Worm (Caenorhabditis elegans) whole organism, young adult: ENCODE measurements around the gene C25H3.17.

ENCODE experiments used
- B0336.3 ChIP-seq: fragments of 200-800 bp; sonication (Bioruptor generic); IDR thresholded peaks from 2 replicates; pipeline ENCODE4 v1.3.6; 2022; ENCODE audit warnings: missing genetic modification characterization, missing compliant biosample characterization
- C06A6.2 ChIP-seq: fragments of 200-800 bp; sonication (Bioruptor generic); conservative IDR thresholded peaks from 2 replicates; pipeline ENCODE4 v1.3.6; 2022; ENCODE audit warnings: missing genetic modification characterization, missing compliant biosample characterization
- C17E4.6 ChIP-seq: fragments of 200-800 bp; sonication (Bioruptor generic); IDR thresholded peaks from 2 replicates; pipeline ENCODE4 v1.3.6; 2022; ENCODE audit warnings: missing genetic modification reagents, missing genetic modification characterization, missing compliant biosample characterization
- D2030.7 ChIP-seq: fragments of 200-800 bp; sonication (Bioruptor generic); IDR thresholded peaks from 2 replicates; pipeline ENCODE4 v1.3.6; 2022; ENCODE audit warnings: missing genetic modification reagents, missing genetic modification characterization, missing compliant biosample characterization
- F22D6.2 ChIP-seq: sonication (generic microtip); optimal IDR thresholded peaks from 2 replicates; lab custom pipeline; 2016; ENCODE audit warnings: mild to moderate bottlenecking, missing genetic modification characterization, missing compliant biosample characterization
- F23B12.7 ChIP-seq: sonication (generic microtip); optimal IDR thresholded peaks from 2 replicates; lab custom pipeline; 2017; ENCODE audit warnings: missing genetic modification characterization, mild to moderate bottlenecking, missing compliant biosample characterization, antibody characterized with exemption, moderate library complexity; ENCODE audit not compliant: insufficient read depth
- F52B5.7 ChIP-seq: sonication (generic microtip); optimal IDR thresholded peaks from 2 replicates; lab custom pipeline; 2016; ENCODE audit warnings: mild to moderate bottlenecking, missing genetic modification characterization, missing compliant biosample characterization
- F57C9.4 ChIP-seq: sonication (generic microtip); optimal IDR thresholded peaks from 2 replicates; lab custom pipeline; 2017; ENCODE audit warnings: mild to moderate bottlenecking, missing genetic modification characterization, missing compliant biosample characterization
- T07F8.4 ChIP-seq: sonication (generic microtip); optimal IDR thresholded peaks from 2 replicates; lab custom pipeline; 2016; ENCODE audit warnings: mild to moderate bottlenecking, missing genetic modification characterization, moderate library complexity, missing compliant biosample characterization
- Y53F4B.3 ChIP-seq: fragments of 200-800 bp; sonication (Bioruptor generic); IDR thresholded peaks from 2 replicates; pipeline ENCODE4 v1.3.6; 2022; ENCODE audit warnings: missing genetic modification reagents, missing genetic modification characterization, missing compliant biosample characterization
- Y53G8AR.9 ChIP-seq: fragments of 200-800 bp; sonication (Bioruptor generic); conservative IDR thresholded peaks from 2 replicates; pipeline ENCODE4 v1.3.6; 2022; ENCODE audit warnings: missing genetic modification reagents, missing genetic modification characterization, missing compliant biosample characterization
- ama-1 ChIP-seq, 3 experiments: fragments of 150-350 bp in 1 of 3; sonication (generic microtip) in 2 of 3; optimal IDR thresholded peaks; 2 replicates each; lab custom pipeline; 2014 to 2018; ENCODE audit warnings: missing biosample characterization in 2 of 3, missing genetic modification characterization in 2 of 3, missing genetic modification reagents in 2 of 3
- aptf-2 ChIP-seq: fragments of 200-800 bp; sonication (Bioruptor generic); conservative IDR thresholded peaks from 2 replicates; pipeline ENCODE4 v1.3.6; 2022; ENCODE audit warnings: missing genetic modification reagents, missing genetic modification characterization, missing compliant biosample characterization
- aptf-3 ChIP-seq: fragments of 200-800 bp; sonication (Bioruptor generic); IDR thresholded peaks from 2 replicates; pipeline ENCODE4 v1.3.6; 2022; ENCODE audit warnings: missing genetic modification characterization, missing compliant biosample characterization
- athp-1 ChIP-seq: sonication (generic microtip); optimal IDR thresholded peaks from 2 replicates; lab custom pipeline; 2017; ENCODE audit warnings: mild to moderate bottlenecking, missing genetic modification characterization, missing compliant biosample characterization
- bed-1 ChIP-seq: fragments of 200-800 bp; sonication (Bioruptor generic); IDR thresholded peaks from 2 replicates; pipeline ENCODE4 v1.3.6; 2022; ENCODE audit warnings: missing genetic modification reagents, missing genetic modification characterization, missing compliant biosample characterization
- cebp-1 ChIP-seq, 2 experiments: fragments of 200-800 bp in 1 of 2; sonication (Bioruptor generic) in 1 of 2; sonication (generic microtip) in 1 of 2; IDR thresholded peaks in 1 of 2; optimal IDR thresholded peaks in 1 of 2; 2 replicates each; pipeline versions ENCODE4 v1.3.6 to Lab custom; 2017 to 2022; ENCODE audit warnings: missing compliant biosample characterization in 2 of 2, missing genetic modification characterization in 2 of 2, mild to moderate bottlenecking in 1 of 2, missing genetic modification reagents in 1 of 2, moderate library complexity in 1 of 2
- cebp-2 ChIP-seq: fragments of 200-800 bp; sonication (Bioruptor generic); IDR thresholded peaks from 2 replicates; pipeline ENCODE4 v1.3.6; 2022; ENCODE audit warnings: missing genetic modification characterization, missing compliant biosample characterization
- ceh-79 ChIP-seq: sonication (generic microtip); optimal IDR thresholded peaks from 2 replicates; lab custom pipeline; 2017; ENCODE audit warnings: mild to moderate bottlenecking, missing genetic modification characterization, missing compliant biosample characterization
- egl-18 ChIP-seq: fragments of 200-800 bp; sonication (Bioruptor generic); IDR thresholded peaks from 2 replicates; pipeline ENCODE4 v1.3.6; 2022; ENCODE audit warnings: missing genetic modification reagents, missing genetic modification characterization, missing compliant biosample characterization
- hlh-12 ChIP-seq: sonication (generic microtip); optimal IDR thresholded peaks from 2 replicates; lab custom pipeline; 2016; ENCODE audit warnings: missing genetic modification characterization, missing compliant biosample characterization
- lag-1 ChIP-seq: fragments of 200-800 bp; sonication (Bioruptor generic); IDR thresholded peaks from 2 replicates; pipeline ENCODE4 v1.3.6; 2022; ENCODE audit warnings: missing genetic modification reagents, missing genetic modification characterization, missing compliant biosample characterization
- let-526 ChIP-seq: fragments of 200-800 bp; sonication (Bioruptor generic); IDR thresholded peaks from 2 replicates; pipeline ENCODE4 v1.3.6; 2022; ENCODE audit warnings: missing genetic modification reagents, missing genetic modification characterization, missing compliant biosample characterization
- lin-40 ChIP-seq: sonication (generic microtip); optimal IDR thresholded peaks from 2 replicates; lab custom pipeline; 2016; ENCODE audit warnings: missing genetic modification characterization, mild to moderate bottlenecking, missing compliant biosample characterization, missing genotype, missing genetic modification reagents
- lin-54 ChIP-seq: fragments of 200-800 bp; sonication (Bioruptor generic); optimal IDR thresholded peaks from 2 replicates; lab custom pipeline; 2018; ENCODE audit warnings: mild to moderate bottlenecking, missing genetic modification characterization, missing compliant biosample characterization
- lsy-27 ChIP-seq: sonication (generic microtip); optimal IDR thresholded peaks from 2 replicates; lab custom pipeline; 2017; ENCODE audit warnings: missing genetic modification characterization, mild to moderate bottlenecking, missing compliant biosample characterization, antibody characterized with exemption, missing genotype, borderline replicate concordance; ENCODE audit not compliant: insufficient read depth
- madf-3 ChIP-seq: fragments of 200-800 bp; sonication (Bioruptor generic); IDR thresholded peaks from 2 replicates; pipeline ENCODE4 v1.3.6; 2022; ENCODE audit warnings: missing genetic modification reagents, missing genetic modification characterization, missing compliant biosample characterization
- madf-6 ChIP-seq: fragments of 200-800 bp; sonication (Bioruptor generic); IDR thresholded peaks from 2 replicates; pipeline ENCODE4 v1.3.6; 2022; ENCODE audit warnings: missing genetic modification reagents, missing genetic modification characterization, missing compliant biosample characterization
- mcd-1 ChIP-seq: fragments of 200-800 bp; sonication (Bioruptor generic); IDR thresholded peaks from 2 replicates; pipeline ENCODE4 v1.3.6; 2022; ENCODE audit warnings: missing genetic modification reagents, missing genetic modification characterization, missing compliant biosample characterization
- nfyb-1 ChIP-seq: fragments of 200-800 bp; sonication (Bioruptor generic); IDR thresholded peaks from 2 replicates; pipeline ENCODE4 v1.3.6; 2022; ENCODE audit warnings: missing genetic modification reagents, missing genetic modification characterization, missing compliant biosample characterization
- nhr-120 ChIP-seq: fragments of 200-800 bp; sonication (Bioruptor generic); IDR thresholded peaks from 2 replicates; pipeline ENCODE4 v1.3.6; 2022; ENCODE audit warnings: missing genetic modification characterization, missing compliant biosample characterization
- nhr-90 ChIP-seq: sonication (generic microtip); optimal IDR thresholded peaks from 2 replicates; lab custom pipeline; 2016; ENCODE audit warnings: missing genotype, mild to moderate bottlenecking, missing genetic modification characterization, missing compliant biosample characterization
- pbrm-1 ChIP-seq: fragments of 200-800 bp; sonication (Bioruptor generic); IDR thresholded peaks from 2 replicates; pipeline ENCODE4 v1.3.6; 2022; ENCODE audit warnings: missing genetic modification reagents, missing genetic modification characterization, missing compliant biosample characterization
- pha-4 ChIP-seq: fragments of 150-350 bp; sonication (generic microtip); optimal IDR thresholded peaks from 2 replicates; lab custom pipeline; 2014; ENCODE audit warnings: missing biosample characterization, missing genetic modification reagents, missing genetic modification characterization
- rcor-1 ChIP-seq: fragments of 200-800 bp; sonication (Bioruptor generic); IDR thresholded peaks from 2 replicates; pipeline ENCODE4 v1.3.6; 2022; ENCODE audit warnings: missing genetic modification reagents, missing genetic modification characterization, missing compliant biosample characterization
- sdz-38 ChIP-seq: sonication (generic microtip); optimal IDR thresholded peaks from 2 replicates; lab custom pipeline; 2016; ENCODE audit warnings: missing genotype, missing genetic modification characterization, missing compliant biosample characterization
- sea-2 ChIP-seq: fragments of 200-800 bp; sonication (Bioruptor generic); IDR thresholded peaks from 2 replicates; pipeline ENCODE4 v1.3.6; 2022; ENCODE audit warnings: missing genetic modification characterization, missing compliant biosample characterization
- tlf-1 ChIP-seq: fragments of 200-800 bp; sonication (Bioruptor generic); optimal IDR thresholded peaks from 2 replicates; lab custom pipeline; 2018; ENCODE audit warnings: mild to moderate bottlenecking, missing genetic modification characterization, missing compliant biosample characterization
- unc-130 ChIP-seq: sonication (generic microtip); optimal IDR thresholded peaks from 2 replicates; lab custom pipeline; 2016; ENCODE audit warnings: missing genetic modification reagents, missing genetic modification characterization, missing compliant biosample characterization
- xnd-1 ChIP-seq: sonication (generic microtip); optimal IDR thresholded peaks from 2 replicates; lab custom pipeline; 2016; ENCODE audit warnings: missing genotype, missing genetic modification reagents, missing genetic modification characterization, missing compliant biosample characterization
- zfh-2 ChIP-seq: fragments of 200-800 bp; sonication (Bioruptor generic); conservative IDR thresholded peaks from 2 replicates; pipeline ENCODE4 v1.3.6; 2022; ENCODE audit warnings: missing genetic modification reagents, missing genetic modification characterization, missing compliant biosample characterization
- ztf-25 ChIP-seq: fragments of 200-800 bp; sonication (Bioruptor generic); IDR thresholded peaks from 2 replicates; pipeline ENCODE4 v1.3.6; 2022; ENCODE audit warnings: missing genetic modification reagents, missing genetic modification characterization, missing compliant biosample characterization
- ztf-28 ChIP-seq: fragments of 200-800 bp; sonication (Bioruptor generic); IDR thresholded peaks from 2 replicates; pipeline ENCODE4 v1.3.6; 2022; ENCODE audit warnings: missing genetic modification reagents, missing genetic modification characterization, missing compliant biosample characterization
- ztf-3 ChIP-seq: fragments of 200-800 bp; sonication (Bioruptor generic); optimal IDR thresholded peaks from 2 replicates; lab custom pipeline; 2018; ENCODE audit warnings: mild to moderate bottlenecking, missing genetic modification characterization, missing compliant biosample characterization
- ztf-6 ChIP-seq: fragments of 200-800 bp; sonication (Bioruptor generic); IDR thresholded peaks from 2 replicates; pipeline ENCODE4 v1.3.6; 2022; ENCODE audit warnings: missing genetic modification reagents, missing genetic modification characterization, missing compliant biosample characterization

C25H3.17 gene

DNA sequence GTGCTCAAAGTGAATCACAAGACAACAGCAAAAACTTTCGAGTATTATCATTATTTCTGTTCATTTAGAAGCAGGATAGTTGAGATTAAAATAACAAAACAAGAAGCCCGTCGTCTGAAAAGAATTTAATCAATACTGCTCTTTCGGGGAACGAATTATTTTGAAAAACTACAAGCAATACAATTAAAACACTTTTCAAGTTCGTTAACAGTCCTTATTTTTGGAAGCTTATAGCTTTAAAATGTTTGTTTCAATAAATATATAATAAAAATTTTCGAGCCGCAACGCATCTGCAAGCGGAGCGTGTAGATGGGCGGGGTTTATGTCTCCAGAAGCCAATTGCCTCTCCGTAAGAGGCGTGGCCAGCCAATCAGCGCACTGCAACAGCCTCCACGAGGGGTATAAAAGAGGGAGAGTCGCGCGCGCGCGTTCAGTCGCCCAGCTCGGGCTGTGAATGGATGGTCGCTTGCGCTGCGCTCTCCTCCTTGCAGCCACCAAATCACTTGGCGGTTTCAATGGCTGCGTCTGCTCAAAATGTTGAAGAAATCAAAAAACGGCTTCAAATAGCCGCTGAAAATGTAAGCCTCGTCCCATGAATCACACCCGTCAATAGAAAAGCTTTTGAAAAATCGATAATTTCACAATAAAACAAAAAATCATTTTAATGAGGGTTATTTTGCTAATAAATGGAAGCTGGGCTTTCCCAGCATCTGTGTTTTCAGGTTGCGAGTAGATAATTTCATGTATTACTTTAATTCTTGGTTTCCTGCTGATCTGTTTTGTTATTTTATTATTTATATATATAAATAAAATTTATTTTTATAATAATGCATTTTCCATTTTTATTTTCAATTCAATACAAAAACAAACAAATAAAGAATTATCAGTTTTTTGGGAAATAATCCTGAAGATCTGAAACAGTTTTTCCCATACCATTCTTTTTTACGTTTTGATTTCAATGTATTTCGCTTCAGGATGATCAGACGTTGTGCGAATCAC lies 8.4 kb downstream of the C25H3.17 start, which contains the start of the genes ift-43 and mdt-26 (continued):
- TF ChIP-seq T07F8.4 (peak; percentile 32), ztf-25 (GFP tag; lab: Robert Waterston, UW) (no peak), ztf-28 (GFP tag; lab: Robert Waterston, UW) (peak; percentile 88), ztf-6 (GFP tag; lab: Robert Waterston, UW) (peak; percentile 77), aptf-3 (GFP tag; lab: Robert Waterston, UW) (no peak), C17E4.6 (GFP tag; lab: Robert Waterston, UW) (peak; percentile 53; the same call in 1 of the 2 replicates), zfh-2 (GFP tag; lab: Robert Waterston, UW) (peak; percentile 99), madf-3 (peak; percentile 93), nfyb-1 (GFP tag; lab: Robert Waterston, UW) (peak; percentile 100), nhr-90 (peak; percentile 6), let-526 (GFP tag; lab: Robert Waterston, UW) (peak; percentile 90), F23B12.7 (tag; lab: Kevin White, UChicago) (peak; percentile 85), egl-18 (GFP tag; lab: Robert Waterston, UW) (peak; percentile 86; the same call in 1 of the 2 replicates), pha-4 (tag; lab: Kevin White, UChicago) (no peak), lag-1 (GFP tag; lab: Robert Waterston, UW) (no peak), aptf-2 (GFP tag; lab: Robert Waterston, UW) (no peak), D2030.7 (GFP tag; lab: Robert Waterston, UW) (peak; percentile 72), nhr-120 (no peak), F22D6.2 (tag; lab: Kevin White, UChicago) (peak; percentile 24), cebp-2 (GFP tag; lab: Robert Waterston, UW) (0 out of 2 replicates have a peak, but pooled peaks have one; percentile 40), sdz-38 (tag; lab: Kevin White, UChicago) (peak; percentile 16), C06A6.2 (GFP tag; lab: Robert Waterston, UW) (peak; percentile 84), ceh-79 (tag; lab: Kevin White, UChicago) (no peak), bed-1 (GFP tag; lab: Robert Waterston, UW) (0 out of 2 replicates have a peak, but pooled peaks have one; percentile 86), F52B5.7 (tag; lab: Kevin White, UChicago) (no peak), lin-54 (peak; percentile 67), tlf-1 (GFP tag; lab: Kevin White, UChicago) (no peak), pbrm-1 (GFP tag; lab: Robert Waterston, UW) (peak; percentile 83), Y53G8AR.9 (GFP tag; lab: Robert Waterston, UW) (peak; percentile 66; the same call in 1 of the 2 replicates), mcd-1 (GFP tag; lab: Robert Waterston, UW) (peak; percentile 85), lin-40 (peak; percentile 87), B0336.3 (GFP tag; lab: Robert Waterston, UW) (no peak), ztf-3 (no peak), athp-1 (tag; lab: Kevin White, UChicago) (no peak), sea-2 (GFP tag; lab: Robert Waterston, UW) (0 out of 2 replicates have a peak, but pooled peaks have one; percentile 65), cebp-1 (GFP tag; IDR thresholded peaks at IDR 0.05; lab: Robert Waterston, UW) (peak; percentile 77), cebp-1 (tag; optimal IDR thresholded peaks at IDR 0.05; lab: Kevin White, UChicago) (peak; percentile 80), unc-130 (GFP tag; lab: Kevin White, UChicago) (no peak), madf-6 (GFP tag; lab: Robert Waterston, UW) (peak; percentile 62), F57C9.4 (tag; lab: Kevin White, UChicago) (peak; percentile 37), hlh-12 (no peak), lsy-27 (tag; lab: Kevin White, UChicago) (peak; percentile 41), rcor-1 (GFP tag; lab: Robert Waterston, UW) (no peak; the same call in 1 of the 2 replicates), Y53F4B.3 (GFP tag; lab: Robert Waterston, UW) (0 out of 2 replicates have a peak, but pooled peaks have one; percentile 37), ama-1 (optimal IDR thresholded peaks at IDR 0.05; lab: Kevin White, UChicago) (peak; percentile 99), ama-1 (GFP tag; optimal IDR thresholded peaks at IDR 0.05; lab: Kevin White, UChicago) (peak in 1 of 2 experiments; percentile 61), xnd-1 (tag; lab: Kevin White, UChicago) (no peak)
